Fruit fly (Drosophila melanogaster) whole organism, embryonic: ENCODE measurements around the gene CG43731.

Experiments used
- CG11085 ChIP-seq: fragments of 200-800 bp; sonication (Bioruptor generic); IDR thresholded peaks from 2 replicates; pipeline ENCODE4 v1.3.6; 2022; ENCODE audit warnings: missing biosample characterization, missing genetic modification characterization
- CG1233 ChIP-seq: fragments of 200-800 bp; sonication (Bioruptor generic); optimal IDR thresholded peaks from 4 replicates; lab custom pipeline; 2018; ENCODE audit warnings: missing biosample characterization, mild to moderate bottlenecking, missing genetic modification characterization
- CG13287 ChIP-seq: fragments of 200-800 bp; sonication (Bioruptor generic); IDR thresholded peaks from 2 replicates; pipeline ENCODE4 v1.3.6; 2022; ENCODE audit warnings: missing biosample characterization, missing genetic modification characterization; ENCODE audit not compliant: partially characterized antibody
- CG14014 ChIP-seq: fragments of 200-800 bp; sonication (Bioruptor generic); IDR thresholded peaks from 2 replicates; pipeline ENCODE4 v1.3.6; 2022; ENCODE audit warnings: missing biosample characterization, missing genetic modification characterization
- CG14860 ChIP-seq: fragments of 200-800 bp; sonication (Bioruptor generic); IDR thresholded peaks from 3 replicates; pipeline ENCODE4 v1.3.6; 2022; ENCODE audit warnings: missing biosample characterization, missing genetic modification characterization; ENCODE audit not compliant: partially characterized antibody
- CG1603 ChIP-seq: fragments of 200-800 bp; sonication (Bioruptor generic); optimal IDR thresholded peaks from 2 replicates; lab custom pipeline; 2019; ENCODE audit warnings: missing biosample characterization, mild to moderate bottlenecking, missing genetic modification characterization, moderate library complexity
- CG17612 ChIP-seq: fragments of 200-800 bp; sonication (Bioruptor generic); IDR thresholded peaks from 2 replicates; pipeline ENCODE4 v1.3.6; 2022; ENCODE audit warnings: missing biosample characterization, missing genetic modification characterization
- CG1792 ChIP-seq: fragments of 200-800 bp; sonication (Bioruptor generic); optimal IDR thresholded peaks from 2 replicates; lab custom pipeline; 2016; ENCODE audit warnings: missing biosample characterization, missing genetic modification characterization
- CG2889 ChIP-seq: fragments of 200-800 bp; sonication (Bioruptor generic); IDR thresholded peaks from 3 replicates; pipeline ENCODE4 v1.3.6; 2022; ENCODE audit warnings: missing biosample characterization, missing genetic modification characterization
- CG30431 ChIP-seq: fragments of 200-800 bp; sonication (Bioruptor generic); optimal IDR thresholded peaks from 2 replicates; lab custom pipeline; 2017; ENCODE audit warnings: missing biosample characterization, missing genetic modification characterization
- CG3407 ChIP-seq: fragments of 200-800 bp; sonication (Bioruptor generic); optimal IDR thresholded peaks from 2 replicates; lab custom pipeline; 2018; ENCODE audit warnings: missing biosample characterization, mild to moderate bottlenecking, missing genetic modification characterization
- CG34376 ChIP-seq: fragments of 200-800 bp; sonication (Bioruptor generic); optimal IDR thresholded peaks from 2 replicates; lab custom pipeline; 2018; ENCODE audit warnings: missing biosample characterization, mild to moderate bottlenecking, missing genetic modification characterization
- CG5180 ChIP-seq: fragments of 200-800 bp; sonication (Bioruptor generic); optimal IDR thresholded peaks from 3 replicates; lab custom pipeline; 2017; ENCODE audit warnings: missing biosample characterization, missing genetic modification characterization, mild to moderate bottlenecking, moderate library complexity, missing genetic modification reagents
- CG6254 ChIP-seq: fragments of 200-800 bp; sonication (Bioruptor generic); optimal IDR thresholded peaks from 3 replicates; lab custom pipeline; 2017; ENCODE audit warnings: mild to moderate bottlenecking, missing biosample characterization, missing genetic modification reagents, missing genetic modification characterization
- CG6791 ChIP-seq: fragments of 200-800 bp; sonication (Bioruptor generic); IDR thresholded peaks from 3 replicates; pipeline ENCODE4 v1.3.6; 2022; ENCODE audit warnings: missing biosample characterization, missing genetic modification characterization; ENCODE audit not compliant: partially characterized antibody
- CG6854 ChIP-seq: fragments of 200-800 bp; sonication (Bioruptor generic); optimal IDR thresholded peaks from 3 replicates; lab custom pipeline; 2017; ENCODE audit warnings: missing biosample characterization, mild to moderate bottlenecking, missing genetic modification characterization
- CG7372 ChIP-seq: fragments of 200-800 bp; sonication (Bioruptor generic); IDR thresholded peaks from 2 replicates; pipeline ENCODE4 v1.3.6; 2022; ENCODE audit warnings: missing biosample characterization, missing genetic modification characterization
- CG7556 ChIP-seq: fragments of 200-800 bp; sonication (Bioruptor generic); optimal IDR thresholded peaks from 2 replicates; lab custom pipeline; 2017; ENCODE audit warnings: missing biosample characterization, mild to moderate bottlenecking, missing genetic modification characterization
- CG7987 ChIP-seq: fragments of 200-800 bp; sonication (Bioruptor generic); optimal IDR thresholded peaks from 2 replicates; lab custom pipeline; 2018; ENCODE audit warnings: missing biosample characterization, mild to moderate bottlenecking, missing genetic modification characterization, moderate library complexity
- CG8281 ChIP-seq: fragments of 200-800 bp; sonication (Bioruptor generic); optimal IDR thresholded peaks from 2 replicates; lab custom pipeline; 2018; ENCODE audit warnings: missing biosample characterization, mild to moderate bottlenecking, missing genetic modification characterization, moderate library complexity
- Doc3 ChIP-seq: fragments of 200-800 bp; sonication (Bioruptor generic); IDR thresholded peaks from 3 replicates; pipeline ENCODE4 v1.3.6; 2022; ENCODE audit warnings: missing biosample characterization, missing genetic modification characterization; ENCODE audit not compliant: partially characterized antibody
- ERR ChIP-seq: fragments of 200-800 bp; sonication (Bioruptor generic); optimal IDR thresholded peaks from 2 replicates; lab custom pipeline; 2016; ENCODE audit warnings: missing biosample characterization, missing genetic modification characterization
- H2.0 ChIP-seq: fragments of 200-800 bp; sonication (Bioruptor generic); IDR thresholded peaks from 2 replicates; pipeline ENCODE4 v1.3.6; 2022; ENCODE audit warnings: missing biosample characterization, missing genetic modification characterization
- Hmr ChIP-seq: fragments of 200-800 bp; sonication (Bioruptor generic); optimal IDR thresholded peaks from 3 replicates; lab custom pipeline; 2017; ENCODE audit warnings: mild to moderate bottlenecking, missing biosample characterization, missing genetic modification reagents, missing genetic modification characterization
- Hmx ChIP-seq: fragments of 200-800 bp; sonication (Bioruptor generic); optimal IDR thresholded peaks from 2 replicates; lab custom pipeline; 2016; ENCODE audit warnings: missing biosample characterization, missing genetic modification characterization
- Meics ChIP-seq: fragments of 200-800 bp; sonication (Bioruptor generic); optimal IDR thresholded peaks from 2 replicates; lab custom pipeline; 2017; ENCODE audit warnings: missing biosample characterization, mild to moderate bottlenecking, missing genetic modification characterization
- Pdp1 ChIP-seq, 2 experiments: fragments of 200-800 bp; sonication (Bioruptor generic); optimal IDR thresholded peaks; 3 replicates each; lab custom pipeline; 2016; ENCODE audit warnings: missing biosample characterization in 2 of 2, missing genetic modification characterization in 2 of 2, mild to moderate bottlenecking in 1 of 2, moderate library complexity in 1 of 2
- Poxn ChIP-seq: fragments of 200-800 bp; sonication (Bioruptor generic); IDR thresholded peaks from 2 replicates; pipeline ENCODE4 v1.3.6; 2022; ENCODE audit warnings: missing biosample characterization, missing genetic modification characterization
- Ssrp ChIP-seq: fragments of 200-800 bp; sonication (Bioruptor generic); optimal IDR thresholded peaks from 2 replicates; lab custom pipeline; 2018; ENCODE audit warnings: missing biosample characterization, mild to moderate bottlenecking, missing genetic modification characterization, moderate library complexity
- Tbp ChIP-seq: fragments of >200 bp; optimal IDR thresholded peaks from 2 replicates; lab custom pipeline; 2018; ENCODE audit warnings: missing biosample characterization, missing genetic modification characterization
- Vsx1 ChIP-seq: fragments of 200-800 bp; sonication (Bioruptor generic); optimal IDR thresholded peaks from 2 replicates; lab custom pipeline; 2017; ENCODE audit warnings: missing biosample characterization, mild to moderate bottlenecking, missing genetic modification characterization, missing genetic modification reagents
- chm ChIP-seq: fragments of 200-800 bp; sonication (Bioruptor generic); IDR thresholded peaks from 2 replicates; pipeline ENCODE4 v1.3.6; 2022; ENCODE audit warnings: missing biosample characterization, missing genetic modification characterization
- crc ChIP-seq: fragments of 200-800 bp; sonication (Bioruptor generic); optimal IDR thresholded peaks from 2 replicates; lab custom pipeline; 2016; ENCODE audit warnings: missing biosample characterization, missing genetic modification characterization
- disco-r ChIP-seq: fragments of 200-800 bp; sonication (Bioruptor generic); optimal IDR thresholded peaks from 2 replicates; lab custom pipeline; 2016; ENCODE audit warnings: missing biosample characterization, missing genetic modification characterization
- dm ChIP-seq: fragments of 200-800 bp; sonication (Bioruptor generic); optimal IDR thresholded peaks from 3 replicates; lab custom pipeline; 2016; ENCODE audit warnings: missing biosample characterization, missing genetic modification characterization
- dysf ChIP-seq: fragments of 200-800 bp; sonication (Bioruptor generic); IDR thresholded peaks from 3 replicates; pipeline ENCODE4 v1.3.6; 2022; ENCODE audit warnings: missing biosample characterization, missing genetic modification characterization
- exex ChIP-seq: fragments of 200-800 bp; sonication (Bioruptor generic); optimal IDR thresholded peaks from 4 replicates; lab custom pipeline; 2018; ENCODE audit warnings: missing biosample characterization, mild to moderate bottlenecking, missing genetic modification characterization, moderate library complexity
- fd64A ChIP-seq: fragments of 200-800 bp; sonication (Bioruptor generic); optimal IDR thresholded peaks from 3 replicates; lab custom pipeline; 2018; ENCODE audit warnings: missing biosample characterization, mild to moderate bottlenecking, missing genetic modification characterization
- fu2 ChIP-seq: fragments of 200-800 bp; sonication (Bioruptor generic); optimal IDR thresholded peaks from 2 replicates; lab custom pipeline; 2016; ENCODE audit warnings: missing biosample characterization, missing genetic modification characterization
- her ChIP-seq: fragments of 200-800 bp; sonication (Bioruptor generic); optimal IDR thresholded peaks from 2 replicates; lab custom pipeline; 2016; ENCODE audit warnings: missing biosample characterization, missing genetic modification characterization
- klu ChIP-seq: fragments of 200-800 bp; sonication (Bioruptor generic); IDR thresholded peaks from 2 replicates; pipeline ENCODE4 v1.3.6; 2022; ENCODE audit warnings: missing biosample characterization, missing genetic modification characterization
- kni ChIP-seq: fragments of 200-800 bp; sonication (Bioruptor generic); optimal IDR thresholded peaks from 3 replicates; lab custom pipeline; 2017; ENCODE audit warnings: mild to moderate bottlenecking, missing biosample characterization, missing genetic modification reagents, missing genetic modification characterization
- pita ChIP-seq: fragments of 200-800 bp; sonication (Bioruptor generic); optimal IDR thresholded peaks from 2 replicates; lab custom pipeline; 2017; ENCODE audit warnings: missing biosample characterization, mild to moderate bottlenecking, missing genetic modification characterization
- sisA ChIP-seq: fragments of 200-800 bp; sonication (Bioruptor generic); IDR thresholded peaks from 2 replicates; pipeline ENCODE4 v1.3.6; 2022; ENCODE audit warnings: missing biosample characterization, missing genetic modification characterization
- slbo ChIP-seq: fragments of 200-800 bp; sonication (Bioruptor generic); IDR thresholded peaks from 2 replicates; pipeline ENCODE4 v1.3.6; 2022; ENCODE audit warnings: missing biosample characterization, missing genetic modification characterization
- tio ChIP-seq: fragments of 200-800 bp; sonication (Bioruptor generic); optimal IDR thresholded peaks from 2 replicates; lab custom pipeline; 2017; ENCODE audit warnings: missing biosample characterization, missing genetic modification characterization, inconsistent platforms
- trem ChIP-seq: fragments of 200-800 bp; optimal IDR thresholded peaks from 3 replicates; lab custom pipeline; 2019; ENCODE audit warnings: missing biosample characterization, mild to moderate bottlenecking, missing genetic modification characterization, moderate library complexity
- vfl ChIP-seq: fragments of 200-800 bp; sonication (Bioruptor generic); optimal IDR thresholded peaks from 2 replicates; lab custom pipeline; 2016; ENCODE audit warnings: missing biosample characterization, missing genetic modification characterization
- vnd ChIP-seq: fragments of 200-800 bp; sonication (Bioruptor generic); IDR thresholded peaks from 3 replicates; pipeline ENCODE4 v1.3.6; 2022; ENCODE audit warnings: missing biosample characterization, missing genetic modification characterization; ENCODE audit not compliant: partially characterized antibody
- yki ChIP-seq: fragments of >200 bp; optimal IDR thresholded peaks from 3 replicates; lab custom pipeline; 2018

CG43731 gene

dm6 chr2L:19131905-19132402 lies 30.1 kb downstream of the CG43731 start, which contains the start of the genes AsnRS and DCTN6-p27 (continued):
- TF ChIP-seq tio (no peak), CG6791 (GFP tag; lab: Robert Waterston, UW) (peak; percentile 66), disco-r (GFP tag; lab: Kevin White, UChicago) (peak; percentile 50), CG14014 (peak; percentile 65), Meics (GFP tag; lab: Kevin White, UChicago) (peak; percentile 65), Pdp1 (GFP tag; optimal IDR thresholded peaks at IDR 0.05; lab: Kevin White, UChicago) (peak; percentile 34 to 69), klu (no peak), dm (peak; percentile 58), CG30431 (peak; percentile 14), CG7556 (peak; percentile 66), Hmr (GFP tag; lab: Kevin White, UChicago) (peak; percentile 66), Poxn (0 out of 2 replicates have a peak, but pooled peaks have one; percentile 6), CG1233 (GFP tag; lab: Kevin White, UChicago) (peak; percentile 48), CG1792 (no peak), CG7987 (GFP tag; lab: Kevin White, UChicago) (peak; percentile 50), CG11085 (GFP tag; lab: Robert Waterston, UW) (0 out of 2 replicates have a peak, but pooled peaks have one; percentile 36), CG14860 (peak; percentile 71; the same call in 2 of the 3 replicates), CG8281 (tag; lab: Kevin White, UChicago) (peak; percentile 8), sisA (peak; percentile 50), pita (GFP tag; lab: Kevin White, UChicago) (no peak), exex (tag; lab: Kevin White, UChicago) (peak; percentile 46), Ssrp (tag; lab: Kevin White, UChicago) (peak; percentile 54), trem (tag; lab: Kevin White, UChicago) (peak; percentile 68), Hmx (GFP tag; lab: Kevin White, UChicago) (no peak), CG7372 (no peak), vfl (GFP tag; lab: Kevin White, UChicago) (peak; percentile 69), fd64A (GFP tag; lab: Kevin White, UChicago) (no peak), her (GFP tag; lab: Kevin White, UChicago) (peak; percentile 50), chm (no peak), CG34376 (GFP tag; lab: Kevin White, UChicago) (peak; percentile 46), kni (peak; percentile 74), CG5180 (no peak), dysf (peak; percentile 62; the same call in 2 of the 3 replicates), crc (GFP tag; lab: Kevin White, UChicago) (peak; percentile 10), Doc3 (GFP tag; lab: Robert Waterston, UW) (peak; percentile 67; the same call in 2 of the 3 replicates), H2.0 (GFP tag; lab: Robert Waterston, UW) (peak; percentile 45; the same call in 1 of the 2 replicates), CG6254 (GFP tag; lab: Kevin White, UChicago) (no peak), CG6854 (GFP tag; lab: Kevin White, UChicago) (no peak), fu2 (GFP tag; lab: Kevin White, UChicago) (peak; percentile 21), CG1603 (tag; lab: Kevin White, UChicago) (no peak), vnd (GFP tag; lab: Robert Waterston, UW) (peak; percentile 70), CG3407 (GFP tag; lab: Kevin White, UChicago) (no peak), yki (no peak), ERR (GFP tag; lab: Kevin White, UChicago) (peak; percentile 36), CG17612 (GFP tag; lab: Robert Waterston, UW) (no peak), Tbp (no peak), CG13287 (GFP tag; lab: Robert Waterston, UW) (peak; percentile 80), CG2889 (GFP tag; lab: Robert Waterston, UW) (no peak), Vsx1 (GFP tag; lab: Kevin White, UChicago) (no peak), slbo (peak; percentile 83)
